Fruit fly (Drosophila melanogaster): ENCODE data around the gene tweek.

- TF ChIP-seq CG33017 (tag; optimal IDR thresholded peaks at IDR 0.05) (no peak), CG12768 (GFP tag; optimal IDR thresholded peaks at IDR 0.05) (no peak), CG11617 (GFP tag; optimal IDR thresholded peaks at IDR 0.05) (no peak), bab1 (GFP tag; optimal IDR thresholded peaks at IDR 0.05) (no peak), Hr96 (GFP tag; optimal IDR thresholded peaks at IDR 0.05) (no peak), tj (GFP tag; optimal IDR thresholded peaks at IDR 0.05) (no peak), kay (GFP tag; ENCODE audit: borderline replicate concordance) (peak; percentile 57), cnc (optimal IDR thresholded peaks at IDR 0.05) (no peak), Clk (GFP tag; optimal IDR thresholded peaks at IDR 0.05) (no peak), CG7101 (tag; optimal IDR thresholded peaks at IDR 0.05) (no peak), CG5204 (GFP tag; optimal IDR thresholded peaks at IDR 0.05) (no peak), toe (GFP tag; optimal IDR thresholded peaks at IDR 0.05) (no peak), Crg-1 (GFP tag; optimal IDR thresholded peaks at IDR 0.05) (no peak), Mnt (GFP tag; optimal IDR thresholded peaks at IDR 0.05) (no peak)
Measured at dm6 chr2L:16884702-16885101, 3.6 kb upstream of the tweek start.

Measured in whole organism, adult.